Worm (Caenorhabditis elegans) whole organism, L1 larva: Measurements from ENCODE around the gene C07D10.1.

Experiments used
- C16A3.4 ChIP-seq: fragments of 150-350 bp; optimal IDR thresholded peaks from 2 replicates; lab custom pipeline; 2014; ENCODE audit warnings: missing biosample characterization, missing genetic modification characterization
- C34B4.2 ChIP-seq: sonication (generic microtip); optimal IDR thresholded peaks from 2 replicates; lab custom pipeline; 2017; ENCODE audit warnings: mild to moderate bottlenecking, missing genetic modification characterization, missing compliant biosample characterization
- F16B12.6 ChIP-seq: fragments of 150-350 bp; optimal IDR thresholded peaks from 2 replicates; lab custom pipeline; 2014; ENCODE audit warnings: missing biosample characterization, missing genetic modification characterization
- Y116A8C.19 ChIP-seq: sonication (generic microtip); optimal IDR thresholded peaks from 2 replicates; lab custom pipeline; 2016; ENCODE audit warnings: missing compliant biosample characterization, missing genetic modification characterization, borderline replicate concordance
- aly-2 ChIP-seq: fragments of 150-350 bp; optimal IDR thresholded peaks from 2 replicates; lab custom pipeline; 2014; ENCODE audit warnings: missing biosample characterization, missing genetic modification characterization
- blmp-1 ChIP-seq: fragments of 150-350 bp; optimal IDR thresholded peaks from 2 replicates; lab custom pipeline; 2014; ENCODE audit warnings: missing biosample characterization, missing genetic modification characterization
- ceh-82 ChIP-seq, 3 experiments: fragments of 150-350 bp in 1 of 3; sonication (generic microtip) in 2 of 3; optimal IDR thresholded peaks; 2 replicates each; lab custom pipeline; 2014 to 2017; ENCODE audit warnings: missing biosample characterization in 3 of 3, missing genetic modification characterization in 3 of 3
- ceh-88 ChIP-seq: fragments of 200-800 bp; sonication (Bioruptor generic); IDR thresholded peaks from 2 replicates; pipeline ENCODE4 v1.3.6; 2022; ENCODE audit warnings: missing genetic modification characterization, missing compliant biosample characterization
- ceh-90 ChIP-seq: sonication (generic microtip); optimal IDR thresholded peaks from 2 replicates; lab custom pipeline; 2016; ENCODE audit warnings: missing genetic modification characterization, missing compliant biosample characterization
- ces-1 ChIP-seq: fragments of 150-350 bp; optimal IDR thresholded peaks from 2 replicates; lab custom pipeline; 2014; ENCODE audit warnings: missing biosample characterization, missing genetic modification reagents, missing genetic modification characterization
- dpl-1 ChIP-seq, 3 experiments: fragments of 150-350 bp in 2 of 3; sonication (generic microtip) in 1 of 3; optimal IDR thresholded peaks; 2 replicates each; lab custom pipeline; 2014 to 2017; ENCODE audit warnings: missing biosample characterization in 3 of 3, missing genetic modification characterization in 3 of 3, missing genetic modification reagents in 3 of 3
- efl-1 ChIP-seq, 4 experiments: fragments of 150-350 bp; optimal IDR thresholded peaks in 3 of 4; peaks in 1 of 4; 1 replicate in 1 of 4; 2 replicates in 3 of 4; lab custom pipeline; 2014; ENCODE audit warnings: missing biosample characterization in 2 of 4, missing genetic modification characterization in 2 of 4, missing genetic modification reagents in 2 of 4
- efl-3 ChIP-seq: fragments of 200-800 bp; sonication (Bioruptor generic); optimal IDR thresholded peaks from 2 replicates; lab custom pipeline; 2018; ENCODE audit warnings: mild to moderate bottlenecking, missing genetic modification characterization, missing compliant biosample characterization
- egl-13 ChIP-seq: sonication (generic microtip); optimal IDR thresholded peaks from 2 replicates; lab custom pipeline; 2016; ENCODE audit warnings: missing genotype, missing genetic modification reagents, missing genetic modification characterization, missing compliant biosample characterization
- egl-27 ChIP-seq, 2 experiments: fragments of 150-350 bp in 1 of 2; sonication (generic microtip); optimal IDR thresholded peaks; 3 replicates each; lab custom pipeline; 2017 to 2018; ENCODE audit warnings: missing biosample characterization in 2 of 2, missing genetic modification characterization in 2 of 2, missing genetic modification reagents in 2 of 2
- elt-3 ChIP-seq, 6 experiments: fragments of 150-350 bp in 1 of 6; sonication (generic microtip); optimal IDR thresholded peaks; 2 replicates each; lab custom pipeline; 2017 to 2018; ENCODE audit warnings: missing biosample characterization in 6 of 6, missing genetic modification characterization in 6 of 6, inconsistent platforms in 1 of 6
- ets-5 ChIP-seq: fragments of 200-800 bp; sonication (Bioruptor generic); IDR thresholded peaks from 2 replicates; pipeline ENCODE4 v1.3.6; 2022; ENCODE audit warnings: missing genetic modification characterization, missing compliant biosample characterization
- fkh-4 ChIP-seq: sonication (generic microtip); optimal IDR thresholded peaks from 2 replicates; lab custom pipeline; 2016; ENCODE audit warnings: missing compliant biosample characterization, missing genetic modification characterization, borderline replicate concordance
- fos-1 ChIP-seq: fragments of 150-350 bp; optimal IDR thresholded peaks from 2 replicates; lab custom pipeline; 2014; ENCODE audit warnings: missing biosample characterization, missing genetic modification characterization
- grh-1 ChIP-seq: fragments of 200-800 bp; sonication (Bioruptor generic); IDR thresholded peaks from 2 replicates; pipeline ENCODE4 v1.3.6; 2022; ENCODE audit warnings: missing genetic modification reagents, missing genetic modification characterization, missing compliant biosample characterization
- hlh-4 ChIP-seq: sonication (generic microtip); optimal IDR thresholded peaks from 2 replicates; lab custom pipeline; 2016; ENCODE audit warnings: mild to moderate bottlenecking, missing genetic modification characterization, missing compliant biosample characterization
- hpl-2 ChIP-seq: fragments of 150-350 bp; optimal IDR thresholded peaks from 2 replicates; lab custom pipeline; 2014; ENCODE audit warnings: missing biosample characterization, missing genetic modification reagents, missing genetic modification characterization
- irx-1 ChIP-seq: sonication (generic microtip); optimal IDR thresholded peaks from 2 replicates; lab custom pipeline; 2016; ENCODE audit warnings: missing genetic modification characterization, missing compliant biosample characterization
- jun-1 ChIP-seq: fragments of 150-350 bp; optimal IDR thresholded peaks from 2 replicates; lab custom pipeline; 2014; ENCODE audit warnings: missing biosample characterization, missing genetic modification reagents, missing genetic modification characterization
- lin-13 ChIP-seq: fragments of 150-350 bp; optimal IDR thresholded peaks from 2 replicates; lab custom pipeline; 2014; ENCODE audit warnings: missing biosample characterization, missing genetic modification reagents, missing genetic modification characterization
- lin-14 ChIP-seq: fragments of 200-800 bp; sonication (Bioruptor generic); optimal IDR thresholded peaks from 2 replicates; lab custom pipeline; 2018; ENCODE audit warnings: mild to moderate bottlenecking, missing genetic modification characterization, moderate library complexity, missing compliant biosample characterization
- lin-15B ChIP-seq: fragments of 150-350 bp; sonication (generic microtip); optimal IDR thresholded peaks from 3 replicates; lab custom pipeline; 2014; ENCODE audit warnings: missing biosample characterization, missing genetic modification characterization
- lin-35 ChIP-seq, 2 experiments: fragments of 150-350 bp; optimal IDR thresholded peaks; 2 replicates each; lab custom pipeline; 2014; ENCODE audit warnings: missing biosample characterization in 2 of 2, missing genetic modification characterization in 2 of 2, missing genetic modification reagents in 2 of 2
- lir-3 ChIP-seq: sonication (generic microtip); optimal IDR thresholded peaks from 2 replicates; lab custom pipeline; 2016; ENCODE audit warnings: mild to moderate bottlenecking, missing genetic modification characterization, moderate library complexity, missing compliant biosample characterization; ENCODE audit not compliant: poor library complexity
- lsy-2 ChIP-seq, 2 experiments: fragments of 150-350 bp; optimal IDR thresholded peaks; 2 replicates each; lab custom pipeline; 2014; ENCODE audit warnings: missing biosample characterization in 2 of 2, missing genetic modification characterization in 2 of 2
- mab-9 ChIP-seq: fragments of 200-800 bp; sonication (Bioruptor generic); IDR thresholded peaks from 2 replicates; pipeline ENCODE4 v1.3.6; 2022; ENCODE audit warnings: missing genetic modification reagents, missing genetic modification characterization, missing compliant biosample characterization
- mef-2 ChIP-seq: fragments of 150-350 bp; optimal IDR thresholded peaks from 2 replicates; lab custom pipeline; 2014; ENCODE audit warnings: missing biosample characterization, missing genetic modification characterization
- mep-1 ChIP-seq: fragments of 150-350 bp; optimal IDR thresholded peaks from 2 replicates; lab custom pipeline; 2014; ENCODE audit warnings: missing biosample characterization, missing genetic modification characterization
- nhr-237 ChIP-seq: fragments of 150-350 bp; optimal IDR thresholded peaks from 2 replicates; lab custom pipeline; 2014; ENCODE audit warnings: missing biosample characterization, missing genetic modification characterization
- nhr-28 ChIP-seq: fragments of 150-350 bp; optimal IDR thresholded peaks from 2 replicates; lab custom pipeline; 2014; ENCODE audit warnings: missing biosample characterization, missing genetic modification characterization
- nhr-85 ChIP-seq: sonication (generic microtip); peaks from one replicate; lab custom pipeline; 2016; ENCODE audit warnings: missing genetic modification characterization, inconsistent platforms, missing compliant biosample characterization
- nhr-90 ChIP-seq: sonication (generic microtip); optimal IDR thresholded peaks from 2 replicates; lab custom pipeline; 2016; ENCODE audit warnings: mild to moderate bottlenecking, missing genetic modification characterization, missing compliant biosample characterization; ENCODE audit not compliant: poor library complexity
- pax-3 ChIP-seq: fragments of 200-800 bp; sonication (Bioruptor generic); optimal IDR thresholded peaks from 2 replicates; lab custom pipeline; 2018; ENCODE audit warnings: mild to moderate bottlenecking, missing genetic modification characterization, moderate library complexity, missing compliant biosample characterization
- pqm-1 ChIP-seq: sonication (generic microtip); optimal IDR thresholded peaks from 3 replicates; lab custom pipeline; 2017; ENCODE audit warnings: missing biosample characterization, missing genetic modification characterization
- rnt-1 ChIP-seq: sonication (generic microtip); optimal IDR thresholded peaks from 2 replicates; lab custom pipeline; 2016; ENCODE audit warnings: mild to moderate bottlenecking, missing genetic modification characterization, moderate library complexity, missing compliant biosample characterization
- skn-1 ChIP-seq: fragments of 150-350 bp; optimal IDR thresholded peaks from 2 replicates; lab custom pipeline; 2014; ENCODE audit warnings: missing biosample characterization, missing genetic modification characterization
- snpc-4 ChIP-seq: fragments of 150-350 bp; optimal IDR thresholded peaks from 2 replicates; lab custom pipeline; 2014; ENCODE audit warnings: missing biosample characterization, missing genetic modification characterization
- swsn-7 ChIP-seq: sonication (generic microtip); optimal IDR thresholded peaks from 2 replicates; lab custom pipeline; 2016; ENCODE audit warnings: missing genetic modification characterization, missing compliant biosample characterization
- tbx-2 ChIP-seq: sonication (generic microtip); optimal IDR thresholded peaks from 2 replicates; lab custom pipeline; 2016; ENCODE audit warnings: missing genetic modification characterization, missing compliant biosample characterization
- unc-130 ChIP-seq: fragments of 150-350 bp; optimal IDR thresholded peaks from 2 replicates; lab custom pipeline; 2017; ENCODE audit warnings: missing biosample characterization, missing genetic modification characterization, inconsistent platforms
- unc-86 ChIP-seq: sonication (generic microtip); optimal IDR thresholded peaks from 2 replicates; lab custom pipeline; 2016; ENCODE audit warnings: missing genetic modification characterization, missing compliant biosample characterization
- unc-98 ChIP-seq: fragments of 200-800 bp; sonication (Bioruptor generic); IDR thresholded peaks from 2 replicates; pipeline ENCODE4 v1.3.6; 2022; ENCODE audit warnings: missing genetic modification characterization, missing compliant biosample characterization
- vab-15 ChIP-seq: sonication (generic microtip); optimal IDR thresholded peaks from 2 replicates; lab custom pipeline; 2017; ENCODE audit warnings: missing genotype, mild to moderate bottlenecking, missing genetic modification characterization, missing compliant biosample characterization
- zag-1 ChIP-seq: fragments of 150-350 bp; optimal IDR thresholded peaks from 2 replicates; lab custom pipeline; 2014; ENCODE audit warnings: missing biosample characterization, missing genetic modification characterization

C07D10.1 gene

DNA sequence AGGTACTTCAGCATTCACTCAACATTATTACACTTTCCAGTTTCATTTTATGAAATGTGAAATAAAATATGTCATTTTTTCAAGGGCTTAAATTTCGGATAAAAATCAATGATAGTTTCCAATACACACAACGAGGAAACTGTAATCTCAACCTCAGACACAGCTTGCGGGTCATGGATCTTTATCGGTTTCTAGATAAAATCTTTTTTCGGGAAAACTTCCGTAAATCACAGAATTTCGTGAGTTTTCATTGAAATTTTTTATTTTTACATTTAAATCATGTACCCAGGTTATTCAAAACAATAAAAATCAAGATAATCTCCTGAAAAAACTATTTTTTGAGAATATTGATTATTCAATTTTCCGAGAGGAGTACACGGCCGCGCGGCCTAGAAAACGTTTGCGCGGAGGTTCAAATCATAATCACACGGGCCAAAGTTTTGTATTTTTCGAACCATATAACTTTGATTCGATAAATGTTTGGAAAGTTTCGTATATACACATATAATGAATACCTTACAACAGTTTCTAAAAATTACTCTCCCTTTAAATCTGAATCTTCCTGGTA lies 1.5 kb upstream of the C07D10.1 start:
- TF ChIP-seq fkh-4 (tag; lab: Kevin White, UChicago) (no peak), unc-86 (tag; lab: Kevin White, UChicago) (no peak), C16A3.4 (tag; lab: Kevin White, UChicago) (no peak), hlh-4 (no peak), lin-35 (GFP tag; optimal IDR thresholded peaks at IDR 0.05; lab: Kevin White, UChicago) (peak in 1 of 2 experiments; percentile 60), ces-1 (no peak), egl-13 (no peak), mef-2 (tag; lab: Kevin White, UChicago) (no peak), ets-5 (no peak), vab-15 (no peak), jun-1 (tag; lab: Kevin White, UChicago) (no peak), dpl-1 (GFP tag; optimal IDR thresholded peaks at IDR 0.05; lab: Kevin White, UChicago) (peak in 2 of 3 experiments; percentile 40 to 49), hpl-2 (no peak), unc-98 (no peak), unc-130 (no peak), efl-3 (no peak), snpc-4 (tag; lab: Kevin White, UChicago) (no peak), efl-1 (optimal IDR thresholded peaks at IDR 0.05; lab: Kevin White, UChicago) (peak; percentile 29 to 52), efl-1 (GFP tag; optimal IDR thresholded peaks at IDR 0.05 in 1 of 2; lab: Kevin White, UChicago) (peak; percentile 55 to 96), egl-27 (tag; optimal IDR thresholded peaks at IDR 0.05; lab: Kevin White, UChicago) (no peak), lin-15B (tag; lab: Kevin White, UChicago) (no peak), lsy-2 (tag; optimal IDR thresholded peaks at IDR 0.05; lab: Kevin White, UChicago) (no peak), nhr-90 (tag; lab: Kevin White, UChicago) (peak; percentile 8), tbx-2 (tag; lab: Kevin White, UChicago) (no peak), rnt-1 (tag; lab: Kevin White, UChicago) (peak; percentile 43), blmp-1 (tag; lab: Kevin White, UChicago) (peak; percentile 0), swsn-7 (no peak), nhr-237 (no peak), nhr-28 (no peak), mep-1 (tag; lab: Kevin White, UChicago) (no peak), pax-3 (no peak), C34B4.2 (no peak), grh-1 (no peak), ceh-88 (GFP tag; lab: Robert Waterston, UW) (no peak), ceh-90 (tag; lab: Kevin White, UChicago) (no peak), Y116A8C.19 (tag; lab: Kevin White, UChicago) (no peak), nhr-85 (tag; lab: Kevin White, UChicago) (peak; percentile 63), lir-3 (tag; lab: Kevin White, UChicago) (no peak), ceh-82 (tag; optimal IDR thresholded peaks at IDR 0.05; lab: Kevin White, UChicago) (no peak), zag-1 (tag; lab: Kevin White, UChicago) (no peak), pqm-1 (tag; lab: Kevin White, UChicago) (no peak)
- TF ChIP-seq, all 84 proteins: peak for 7

DNA sequence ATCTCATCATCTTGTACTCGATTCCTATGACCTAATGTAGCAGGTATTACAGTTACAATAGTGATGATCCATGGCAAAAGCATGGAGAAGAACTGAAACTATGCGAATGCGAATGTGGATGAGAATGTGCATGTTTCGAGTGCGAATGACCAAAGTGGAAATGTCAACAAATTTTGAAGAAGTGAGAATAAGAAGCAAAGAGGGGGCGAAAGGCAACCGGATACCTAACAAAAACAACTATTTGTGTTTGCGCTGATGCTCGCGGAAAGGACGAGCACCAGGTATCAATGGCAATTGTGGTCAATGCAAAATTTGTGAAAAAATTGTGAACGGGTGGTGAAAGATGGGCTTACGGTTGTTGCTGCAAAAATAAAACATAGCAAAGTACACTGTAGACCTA lies 3.8 kb downstream of the C07D10.1 start, which contains the start of gene nas-7:
Gene nas-7 (minus strand): TSS at position 101 of the 400 bp plus-strand sequence.
- TF ChIP-seq lin-13 (GFP tag; lab: Kevin White, UChicago), result no peak
- TF ChIP-seq irx-1 (tag; lab: Kevin White, UChicago), result no peak
- TF ChIP-seq aly-2, result no peak
- TF ChIP-seq lin-14 (GFP tag; lab: Kevin White, UChicago), result no peak
- TF ChIP-seq mab-9, result no peak
- no peak for TF ChIP-seq ceh-90 (tag; lab: Kevin White, UChicago)
- no peak for TF ChIP-seq F16B12.6 (tag; lab: Kevin White, UChicago)
- no peak for TF ChIP-seq rnt-1 (tag; lab: Kevin White, UChicago)
- no peak for TF ChIP-seq ces-1
- no peak for TF ChIP-seq elt-3 (tag; optimal IDR thresholded peaks at IDR 0.05; lab: Kevin White, UChicago)
- no peak for TF ChIP-seq skn-1
- no peak for TF ChIP-seq fos-1 (tag; lab: Kevin White, UChicago)
- TF ChIP-seq unc-130, result no peak
- TF ChIP-seq grh-1, result no peak
